Fruit fly (Drosophila melanogaster): Measurements from ENCODE around the gene CG15812.

The CG15812 gene

dm6 chr3L:3179474-3179873 lies 19.7 kb downstream of the CG15812 start:
- peak; percentile 92 for TF ChIP-seq CG17801 (GFP tag; optimal IDR thresholded peaks at IDR 0.05; ENCODE audit: partially characterized antibody)

DNA sequence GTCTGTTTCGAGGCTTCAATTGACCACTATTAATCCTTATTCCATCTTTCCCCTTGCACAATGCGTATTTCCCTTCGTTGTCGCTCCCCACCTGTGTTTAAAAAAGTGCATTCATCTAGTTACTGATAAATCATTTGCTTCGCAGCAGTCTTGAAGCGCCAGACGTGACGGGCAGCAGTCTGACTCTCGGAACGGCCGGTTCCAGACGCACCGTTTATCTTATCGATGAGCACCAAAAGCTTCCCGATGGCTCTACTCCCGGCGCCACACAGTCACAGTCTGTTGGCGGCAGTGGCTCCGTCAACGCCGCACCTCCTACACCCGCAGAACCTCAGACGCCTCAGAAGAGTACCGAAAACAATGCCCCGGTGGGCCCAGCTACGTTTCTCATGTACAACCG lies 24.3 kb downstream of the CG15812 start, which contains the start of gene CG42494:
Gene CG42494 (plus strand): TSS at position 301 of the 400 bp plus-strand sequence.
- no peak for TF ChIP-seq CG17801 (GFP tag; optimal IDR thresholded peaks at IDR 0.05; ENCODE audit: partially characterized antibody)

DNA sequence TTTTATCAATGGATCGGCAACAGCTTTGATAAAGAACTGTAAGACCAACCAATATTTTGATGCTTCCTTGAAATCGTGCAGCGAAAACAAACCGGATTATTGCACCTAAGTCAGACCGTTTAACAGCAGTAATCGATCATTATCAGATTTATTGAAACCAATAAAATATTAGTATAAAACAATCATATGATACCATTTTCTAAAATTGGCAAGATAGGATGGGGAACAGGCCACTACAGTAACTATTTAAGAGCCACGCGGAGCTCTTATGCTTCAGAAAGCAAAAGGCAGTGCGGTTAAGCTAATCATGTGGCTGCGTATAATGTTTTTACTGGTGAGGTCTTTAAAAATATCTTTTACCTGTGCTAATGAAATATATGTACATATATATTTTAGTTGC lies 26.6 kb downstream of the CG15812 start, which contains the start of gene CG32284:
Gene CG32284 (plus strand): TSS at position 301 of the 400 bp plus-strand sequence.
- no peak for TF ChIP-seq CG17801 (GFP tag; optimal IDR thresholded peaks at IDR 0.05; ENCODE audit: partially characterized antibody)

DNA sequence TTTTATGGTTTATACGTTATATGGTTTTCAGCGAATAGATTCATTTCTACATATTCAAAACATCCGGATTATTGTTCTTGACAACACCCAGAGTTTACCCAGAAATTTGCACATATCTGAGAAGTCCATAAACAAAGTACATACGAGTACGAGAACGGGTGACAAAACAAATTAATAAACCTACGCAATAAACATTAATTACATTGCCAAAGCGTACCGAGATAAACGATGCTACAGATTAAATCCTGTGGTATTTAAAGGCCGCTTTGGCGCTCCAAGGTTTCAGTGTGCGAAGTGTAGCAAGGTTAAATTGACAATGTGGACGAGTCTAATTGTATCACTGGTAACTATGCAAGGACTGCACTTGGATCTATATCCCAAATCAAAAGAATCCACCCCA lies 27.5 kb downstream of the CG15812 start, which contains the start of gene CG14957:
Gene CG14957 (plus strand): TSS at position 301 of the 400 bp plus-strand sequence.
- TF ChIP-seq CG17801 (GFP tag; optimal IDR thresholded peaks at IDR 0.05; ENCODE audit: partially characterized antibody) = no peak

DNA sequence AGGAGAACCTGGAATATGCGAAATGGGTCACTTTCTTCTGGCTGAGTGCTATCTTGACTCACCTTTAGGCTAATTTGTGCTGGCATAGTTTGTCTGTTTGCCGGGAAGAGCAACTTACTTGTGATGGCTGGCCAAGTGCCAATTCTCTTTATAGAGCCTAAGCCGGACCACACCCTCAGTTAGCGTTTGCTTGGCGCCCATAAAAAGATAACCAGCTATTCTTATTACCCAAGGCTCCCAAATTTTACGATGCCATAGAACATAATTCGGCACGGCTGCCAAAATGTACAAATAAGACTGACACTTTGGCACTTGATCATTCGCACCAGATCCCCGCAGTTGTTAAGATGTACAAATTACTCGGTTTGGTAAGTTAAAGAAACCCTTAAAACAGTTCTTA lies 29.9 kb downstream of the CG15812 start, which contains the start of the genes CG42525 and CG14958:
Gene CG42525 (minus strand): TSS at position 101 of the 400 bp plus-strand sequence.
Gene CG14958 (plus strand): TSS at position 332 of the 400 bp plus-strand sequence.
- TF ChIP-seq CG17801 (GFP tag; optimal IDR thresholded peaks at IDR 0.05; ENCODE audit: partially characterized antibody) = no peak

DNA sequence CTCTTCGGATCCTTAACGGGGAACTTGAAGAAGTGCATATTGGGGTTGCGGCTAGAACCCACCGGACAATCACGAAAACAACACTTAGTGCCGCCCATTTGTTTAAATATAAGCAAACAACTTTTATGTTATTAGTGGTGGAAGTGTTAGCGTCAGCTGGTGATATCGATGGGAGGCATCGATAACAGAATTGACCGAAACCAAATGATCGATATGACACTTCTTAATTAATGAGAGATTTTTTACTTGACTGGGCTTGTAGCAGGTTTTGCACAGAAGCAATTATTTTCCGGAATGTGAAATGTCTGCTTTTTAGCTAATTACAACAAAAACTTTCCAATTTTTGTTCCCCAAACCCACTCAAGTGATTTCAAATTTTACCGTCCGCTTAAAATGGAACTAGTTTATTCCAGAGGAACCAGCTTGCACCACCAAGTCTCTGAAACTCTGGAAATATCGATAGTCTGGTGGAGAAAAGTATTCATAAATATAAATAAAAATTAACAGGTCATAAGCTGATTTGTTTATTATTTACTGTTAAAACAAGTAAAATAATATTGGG lies 32.6 kb downstream of the CG15812 start, which contains the start of gene CG14965:
Gene CG14965 (minus strand): TSS at position 159 of the 562 bp plus-strand sequence.
- TF ChIP-seq CG17801 (GFP tag; optimal IDR thresholded peaks at IDR 0.05; ENCODE audit: partially characterized antibody) = no peak

DNA sequence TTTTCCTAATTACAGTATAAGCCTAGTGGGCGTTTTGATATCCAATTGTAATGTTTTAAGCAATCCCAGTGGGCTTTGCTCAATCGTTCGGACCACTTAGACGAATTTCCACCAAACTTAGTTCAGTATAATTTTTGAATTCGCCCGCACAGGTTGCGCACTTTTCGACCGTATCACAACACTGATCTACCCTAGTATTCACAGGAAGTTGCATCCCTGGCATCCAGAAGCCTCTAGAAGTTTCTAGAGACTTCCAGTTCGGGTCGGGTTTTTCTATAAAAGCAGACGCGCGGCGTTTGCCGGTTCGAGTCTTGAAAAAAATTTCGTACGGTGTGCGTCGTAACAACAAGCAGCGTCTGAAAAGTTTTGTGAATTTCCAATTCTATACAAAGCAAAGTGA lies 33.1 kb downstream of the CG15812 start, which contains the start of gene Hsp83:
Gene Hsp83 (plus strand): TSS at position 58 of the 400 bp plus-strand sequence.
- peak; percentile 98 for TF ChIP-seq CG17801 (GFP tag; optimal IDR thresholded peaks at IDR 0.05; ENCODE audit: partially characterized antibody)

DNA sequence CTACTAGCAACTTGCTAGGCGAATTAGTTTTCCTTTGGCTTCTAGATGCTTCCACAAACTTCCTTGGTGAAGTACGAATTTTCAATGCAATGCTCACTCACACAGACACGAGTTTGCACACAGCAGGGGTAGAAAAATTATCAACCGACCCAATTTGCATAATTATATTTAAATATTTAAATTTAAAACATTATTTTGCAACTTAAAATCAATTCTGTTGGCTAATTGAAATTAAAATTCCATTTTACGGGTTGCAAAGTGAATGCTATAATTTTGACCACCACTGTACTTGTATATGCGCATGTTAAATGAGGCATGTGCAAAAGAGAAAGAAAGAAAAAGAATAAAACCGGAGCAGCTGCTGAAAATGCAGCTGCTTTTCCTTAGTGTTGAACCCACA lies 34.3 kb downstream of the CG15812 start:
- peak; percentile 86 for TF ChIP-seq CG17801 (GFP tag; optimal IDR thresholded peaks at IDR 0.05; ENCODE audit: partially characterized antibody)

- TF ChIP-seq CG17801 (GFP tag; optimal IDR thresholded peaks at IDR 0.05; ENCODE audit: partially characterized antibody) = peak; percentile 58
These were observed 37.7 kb downstream of the CG15812 start, which contains the start of gene CG14966 for dm6 chr3L:3197464-3197863. Gene CG14966, minus strand, starts transcription at chr3L:3197631.

DNA sequence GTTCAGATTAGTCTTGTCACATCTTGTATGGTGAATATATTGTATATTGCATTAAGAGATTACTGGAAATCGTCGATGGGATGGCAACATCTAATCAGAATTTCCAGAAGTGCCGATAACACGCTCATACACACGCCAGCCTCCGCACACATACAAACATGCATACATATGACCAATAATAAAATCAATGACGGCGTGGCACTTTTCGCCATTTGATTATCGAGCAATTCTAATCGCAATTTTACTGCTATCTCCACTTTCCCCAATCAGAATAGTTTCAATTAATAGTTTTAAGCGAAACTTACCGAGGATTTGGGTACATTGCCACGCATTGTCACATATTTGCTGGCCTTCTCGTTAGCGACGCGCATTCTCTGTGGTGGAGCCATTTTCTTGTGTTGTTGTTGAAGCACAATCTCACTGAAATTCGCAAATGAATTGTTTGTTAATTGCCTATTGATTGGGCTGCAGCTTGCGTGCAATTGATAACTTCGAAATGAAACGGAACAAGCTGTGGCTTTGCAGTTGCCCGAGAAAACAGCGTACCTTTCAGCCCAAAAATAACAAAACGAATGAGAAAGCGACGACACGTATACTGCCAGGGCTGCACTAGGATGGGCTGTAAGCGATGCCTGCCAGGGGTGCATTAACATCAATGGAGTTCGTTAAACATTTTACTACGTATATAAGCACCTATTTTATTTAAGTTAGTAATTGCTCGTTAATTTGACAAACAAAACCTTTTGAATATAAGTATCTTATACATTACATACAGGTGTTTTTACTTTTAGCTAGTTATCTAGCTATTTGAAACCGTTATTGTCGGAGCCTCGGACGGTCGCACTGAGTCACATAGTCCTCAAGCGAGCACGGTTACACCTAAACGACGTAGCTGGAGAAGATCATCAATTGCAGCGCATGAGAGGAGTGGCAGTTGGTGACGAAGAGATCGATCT lies 38.9 kb downstream of the CG15812 start, which contains the start of the genes CG32276 and gry:
Gene CG32276 (minus strand): TSS at position 601 of the 956 bp plus-strand sequence.
Gene gry (plus strand): TSS at position 644 of the 956 bp plus-strand sequence.
- peak; percentile 89 for TF ChIP-seq CG17801 (GFP tag; optimal IDR thresholded peaks at IDR 0.05; ENCODE audit: partially characterized antibody)

dm6 chr3L:3203062-3203461 lies 43.3 kb downstream of the CG15812 start, which contains the start of gene CG32271:
Gene CG32271, minus strand, starts transcription at chr3L:3203162.
- TF ChIP-seq CG17801 (GFP tag; optimal IDR thresholded peaks at IDR 0.05; ENCODE audit: partially characterized antibody) = no peak

- no peak for TF ChIP-seq CG17801 (GFP tag; optimal IDR thresholded peaks at IDR 0.05; ENCODE audit: partially characterized antibody)
These were observed 44.6 kb downstream of the CG15812 start, which contains the start of gene CG33159 for dm6 chr3L:3204348-3204747. Gene CG33159, minus strand, starts transcription at chr3L:3204448.

dm6 chr3L:3205349-3205748 lies 45.6 kb downstream of the CG15812 start, which contains the start of gene CG32277:
Gene CG32277, minus strand, starts transcription at chr3L:3205449.
- no peak for TF ChIP-seq CG17801 (GFP tag; optimal IDR thresholded peaks at IDR 0.05; ENCODE audit: partially characterized antibody)

DNA sequence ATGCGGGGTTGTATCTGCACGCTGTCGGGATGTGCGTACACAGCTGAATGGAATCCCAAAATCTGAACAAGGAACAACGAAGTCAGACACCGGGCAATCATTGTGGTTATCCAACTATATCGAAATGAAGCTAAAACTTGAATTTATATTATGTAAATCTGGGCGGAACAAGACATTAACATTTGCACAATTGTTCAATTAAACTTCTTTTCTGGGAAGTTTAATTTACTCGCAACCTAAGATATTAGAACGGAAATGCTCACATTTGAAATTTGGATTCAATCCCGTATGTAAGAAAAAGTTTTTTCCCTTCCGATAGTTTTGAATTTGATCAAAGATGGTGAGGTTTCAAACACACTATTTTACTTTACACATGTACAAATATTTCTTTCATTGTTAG lies 46.5 kb downstream of the CG15812 start, which contains the start of gene CG33160:
Gene CG33160 (minus strand): TSS at position 101 of the 400 bp plus-strand sequence.
- TF ChIP-seq CG17801 (GFP tag; optimal IDR thresholded peaks at IDR 0.05; ENCODE audit: partially characterized antibody) = no peak

DNA sequence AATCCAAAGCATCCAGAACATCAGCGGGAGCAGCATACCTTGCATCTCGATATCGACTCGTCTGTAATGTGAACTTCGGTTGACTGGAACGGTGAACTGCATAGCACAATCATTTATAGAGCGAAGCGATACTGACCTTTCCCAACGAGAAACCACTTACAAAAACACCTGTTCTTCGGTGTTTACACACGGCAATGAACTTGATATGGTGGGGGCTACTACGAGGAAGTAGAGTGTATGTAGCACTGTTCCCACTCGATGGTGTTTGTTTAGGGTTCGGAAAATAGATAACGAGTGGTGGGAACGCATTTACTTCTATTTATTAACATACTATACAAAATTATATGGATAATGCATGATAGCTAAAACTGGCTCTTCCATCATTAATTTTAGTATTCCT lies 49.1 kb downstream of the CG15812 start, which contains the start of the genes CG32269 and CG32270:
Gene CG32269 (minus strand): TSS at position 91 of the 400 bp plus-strand sequence.
Gene CG32270 (minus strand): TSS at position 91 of the 400 bp plus-strand sequence.
- TF ChIP-seq CG17801 (GFP tag; optimal IDR thresholded peaks at IDR 0.05; ENCODE audit: partially characterized antibody) = no peak

All from ovary, adult (tissue).